Fruit fly (Drosophila melanogaster) whole organism, embryonic: ENCODE data around the gene CG7702.

Source experiments
- Ada2b ChIP-seq: fragments of 200-800 bp; sonication (Bioruptor generic); IDR thresholded peaks from 2 replicates; pipeline ENCODE4 v1.3.6; 2022; ENCODE audit warnings: missing biosample characterization, missing genetic modification characterization
- Asciz ChIP-seq: fragments of 200-800 bp; sonication (Bioruptor generic); optimal IDR thresholded peaks from 2 replicates; lab custom pipeline; 2017; ENCODE audit warnings: missing biosample characterization, mild to moderate bottlenecking, missing genetic modification characterization, missing genetic modification reagents
- Atf3 ChIP-seq: fragments of 200-800 bp; sonication (Bioruptor generic); optimal IDR thresholded peaks from 3 replicates; lab custom pipeline; 2016; ENCODE audit warnings: missing biosample characterization, missing genetic modification characterization
- Bteb2 ChIP-seq: fragments of 200-800 bp; sonication (Bioruptor generic); optimal IDR thresholded peaks from 2 replicates; lab custom pipeline; 2016; ENCODE audit warnings: missing biosample characterization, missing genetic modification characterization
- CG11093 ChIP-seq: fragments of 200-800 bp; sonication (Bioruptor generic); IDR thresholded peaks from 3 replicates; pipeline ENCODE4 v1.3.6; 2022; ENCODE audit warnings: missing biosample characterization, missing genetic modification characterization
- CG11247 ChIP-seq: fragments of 200-800 bp; sonication (Bioruptor generic); IDR thresholded peaks from 2 replicates; pipeline ENCODE4 v1.3.6; 2022; ENCODE audit warnings: missing biosample characterization, missing genetic modification characterization
- CG12659 ChIP-seq: fragments of 200-800 bp; sonication (Bioruptor generic); optimal IDR thresholded peaks from 3 replicates; lab custom pipeline; 2017; ENCODE audit warnings: mild to moderate bottlenecking, missing biosample characterization, missing genetic modification reagents, missing genetic modification characterization
- CG12744 ChIP-seq: fragments of 200-800 bp; sonication (Bioruptor generic); optimal IDR thresholded peaks from 2 replicates; lab custom pipeline; 2016; ENCODE audit warnings: missing biosample characterization, missing genetic modification characterization
- CG15601 ChIP-seq: fragments of 200-800 bp; sonication (Bioruptor generic); optimal IDR thresholded peaks from 3 replicates; lab custom pipeline; 2019; ENCODE audit warnings: missing biosample characterization, mild to moderate bottlenecking, missing genetic modification characterization, moderate library complexity
- CG17802 ChIP-seq: fragments of 200-800 bp; sonication (Bioruptor generic); optimal IDR thresholded peaks from 2 replicates; lab custom pipeline; 2018; ENCODE audit warnings: missing biosample characterization, mild to moderate bottlenecking, missing genetic modification characterization, moderate library complexity
- CG1832 ChIP-seq: fragments of 200-800 bp; sonication (Bioruptor generic); optimal IDR thresholded peaks from 2 replicates; lab custom pipeline; 2017; ENCODE audit warnings: missing biosample characterization, mild to moderate bottlenecking, missing genetic modification characterization, inconsistent platforms
- CG2129 ChIP-seq: fragments of 200-800 bp; sonication (Bioruptor generic); IDR thresholded peaks from 2 replicates; pipeline ENCODE4 v1.3.6; 2022; ENCODE audit warnings: missing biosample characterization, missing genetic modification characterization; ENCODE audit not compliant: partially characterized antibody
- CG2875 ChIP-seq: fragments of 200-800 bp; sonication (Bioruptor generic); optimal IDR thresholded peaks from 2 replicates; lab custom pipeline; 2017; ENCODE audit warnings: missing biosample characterization, mild to moderate bottlenecking, missing genetic modification characterization, missing genetic modification reagents
- CG34376 ChIP-seq: fragments of 200-800 bp; sonication (Bioruptor generic); optimal IDR thresholded peaks from 2 replicates; lab custom pipeline; 2018; ENCODE audit warnings: missing biosample characterization, mild to moderate bottlenecking, missing genetic modification characterization
- CG7372 ChIP-seq: fragments of 200-800 bp; sonication (Bioruptor generic); IDR thresholded peaks from 2 replicates; pipeline ENCODE4 v1.3.6; 2022; ENCODE audit warnings: missing biosample characterization, missing genetic modification characterization
- CG7839 ChIP-seq: fragments of 200-800 bp; sonication (Bioruptor generic); optimal IDR thresholded peaks from 3 replicates; lab custom pipeline; 2018; ENCODE audit warnings: missing biosample characterization, mild to moderate bottlenecking, missing genetic modification characterization, moderate library complexity
- CG8478 ChIP-seq: fragments of >200 bp; optimal IDR thresholded peaks from 2 replicates; lab custom pipeline; 2018
- CG8924 ChIP-seq: fragments of 200-800 bp; optimal IDR thresholded peaks from 3 replicates; lab custom pipeline; 2019; ENCODE audit warnings: missing biosample characterization, mild to moderate bottlenecking, missing genetic modification characterization, moderate library complexity
- CG8944 ChIP-seq: fragments of 200-800 bp; sonication (Bioruptor generic); optimal IDR thresholded peaks from 3 replicates; lab custom pipeline; 2016; ENCODE audit warnings: missing biosample characterization, missing genetic modification characterization
- CG9817 ChIP-seq: fragments of 200-800 bp; sonication (Bioruptor generic); optimal IDR thresholded peaks from 2 replicates; lab custom pipeline; 2018; ENCODE audit warnings: missing biosample characterization, mild to moderate bottlenecking, missing genetic modification characterization, moderate library complexity
- CkIIα-i1 ChIP-seq: fragments of 200-800 bp; sonication (Bioruptor generic); IDR thresholded peaks from 2 replicates; pipeline ENCODE4 v1.3.6; 2022; ENCODE audit warnings: missing biosample characterization, missing genetic modification characterization
- Dek ChIP-seq: fragments of 200-800 bp; sonication (Bioruptor generic); optimal IDR thresholded peaks from 3 replicates; lab custom pipeline; 2019; ENCODE audit warnings: missing biosample characterization, mild to moderate bottlenecking, missing genetic modification characterization, moderate library complexity
- Drgx ChIP-seq: fragments of 200-800 bp; sonication (Bioruptor generic); IDR thresholded peaks from 2 replicates; pipeline ENCODE4 v1.3.6; 2022; ENCODE audit warnings: missing biosample characterization, missing genetic modification characterization
- Fer1 ChIP-seq: fragments of 200-800 bp; sonication (Bioruptor generic); optimal IDR thresholded peaks from 2 replicates; lab custom pipeline; 2017; ENCODE audit warnings: missing biosample characterization, mild to moderate bottlenecking, missing genetic modification characterization
- HmgZ ChIP-seq: fragments of 200-800 bp; sonication (Bioruptor generic); optimal IDR thresholded peaks from 2 replicates; lab custom pipeline; 2018; ENCODE audit warnings: missing biosample characterization, mild to moderate bottlenecking, missing genetic modification characterization
- Hmx ChIP-seq: fragments of 200-800 bp; sonication (Bioruptor generic); optimal IDR thresholded peaks from 2 replicates; lab custom pipeline; 2016; ENCODE audit warnings: missing biosample characterization, missing genetic modification characterization
- Lim3 ChIP-seq: fragments of 200-800 bp; sonication (Bioruptor generic); IDR thresholded peaks from 2 replicates; pipeline ENCODE4 v1.3.6; 2022; ENCODE audit warnings: missing biosample characterization, missing genetic modification characterization
- Lpt ChIP-seq: fragments of >200 bp; optimal IDR thresholded peaks from 2 replicates; lab custom pipeline; 2018; ENCODE audit warnings: missing biosample characterization, missing genetic modification characterization
- Max ChIP-seq: fragments of 200-800 bp; sonication (Bioruptor generic); optimal IDR thresholded peaks from 2 replicates; lab custom pipeline; 2016; ENCODE audit warnings: missing biosample characterization, mild to moderate bottlenecking, missing genetic modification characterization
- Sin3A ChIP-seq: fragments of >200 bp; optimal IDR thresholded peaks from 2 replicates; lab custom pipeline; 2018
- Spps ChIP-seq: fragments of 200-800 bp; sonication (Bioruptor generic); optimal IDR thresholded peaks from 2 replicates; lab custom pipeline; 2018; ENCODE audit warnings: missing biosample characterization, mild to moderate bottlenecking, missing genetic modification characterization
- Ssrp ChIP-seq: fragments of 200-800 bp; sonication (Bioruptor generic); optimal IDR thresholded peaks from 2 replicates; lab custom pipeline; 2018; ENCODE audit warnings: missing biosample characterization, mild to moderate bottlenecking, missing genetic modification characterization, moderate library complexity
- Tbp ChIP-seq: fragments of >200 bp; optimal IDR thresholded peaks from 2 replicates; lab custom pipeline; 2018; ENCODE audit warnings: missing biosample characterization, missing genetic modification characterization
- ab ChIP-seq: fragments of 200-800 bp; sonication (Bioruptor generic); optimal IDR thresholded peaks from 2 replicates; lab custom pipeline; 2016; ENCODE audit warnings: missing biosample characterization, missing genetic modification characterization
- ara ChIP-seq: fragments of 200-800 bp; sonication (Bioruptor generic); IDR thresholded peaks from 2 replicates; pipeline ENCODE4 v1.3.6; 2022; ENCODE audit warnings: missing biosample characterization, missing genetic modification characterization
- btn ChIP-seq: fragments of 200-800 bp; sonication (Bioruptor generic); optimal IDR thresholded peaks from 2 replicates; lab custom pipeline; 2016; ENCODE audit warnings: missing biosample characterization, missing genetic modification characterization
- dysf ChIP-seq: fragments of 200-800 bp; sonication (Bioruptor generic); IDR thresholded peaks from 3 replicates; pipeline ENCODE4 v1.3.6; 2022; ENCODE audit warnings: missing biosample characterization, missing genetic modification characterization
- lab ChIP-seq: fragments of 200-800 bp; sonication (Bioruptor generic); optimal IDR thresholded peaks from 3 replicates; lab custom pipeline; 2017; ENCODE audit warnings: missing biosample characterization, missing genetic modification characterization, mild to moderate bottlenecking, moderate library complexity, missing genetic modification reagents
- mam ChIP-seq: fragments of 200-800 bp; sonication (Bioruptor generic); optimal IDR thresholded peaks from 3 replicates; lab custom pipeline; 2016; ENCODE audit warnings: missing biosample characterization, missing genetic modification characterization
- pum ChIP-seq: fragments of 200-800 bp; sonication (Bioruptor generic); optimal IDR thresholded peaks from 2 replicates; lab custom pipeline; 2016; ENCODE audit warnings: missing biosample characterization, missing genetic modification characterization
- ro ChIP-seq: fragments of 200-800 bp; sonication (Bioruptor generic); IDR thresholded peaks from 2 replicates; pipeline ENCODE4 v1.3.6; 2022; ENCODE audit warnings: missing biosample characterization, missing genetic modification characterization
- run ChIP-seq: fragments of 200-800 bp; sonication (Bioruptor generic); optimal IDR thresholded peaks from 3 replicates; lab custom pipeline; 2018; ENCODE audit warnings: missing biosample characterization, mild to moderate bottlenecking, missing genetic modification characterization
- stwl ChIP-seq: fragments of 200-800 bp; sonication (Bioruptor generic); optimal IDR thresholded peaks from 3 replicates; lab custom pipeline; 2018; ENCODE audit warnings: missing biosample characterization, mild to moderate bottlenecking, missing genetic modification characterization, moderate library complexity
- tio ChIP-seq: fragments of 200-800 bp; sonication (Bioruptor generic); optimal IDR thresholded peaks from 2 replicates; lab custom pipeline; 2017; ENCODE audit warnings: missing biosample characterization, missing genetic modification characterization, inconsistent platforms
- tna ChIP-seq: fragments of 200-800 bp; sonication (Bioruptor generic); IDR thresholded peaks from 2 replicates; pipeline ENCODE4 v1.3.6; 2022; ENCODE audit warnings: missing biosample characterization, missing genetic modification characterization; ENCODE audit not compliant: partially characterized antibody
- toy ChIP-seq: fragments of 200-800 bp; sonication (Bioruptor generic); IDR thresholded peaks from 2 replicates; pipeline ENCODE4 v1.3.6; 2022; ENCODE audit warnings: missing biosample characterization, missing genetic modification characterization
- trem ChIP-seq: fragments of 200-800 bp; optimal IDR thresholded peaks from 3 replicates; lab custom pipeline; 2019; ENCODE audit warnings: missing biosample characterization, mild to moderate bottlenecking, missing genetic modification characterization, moderate library complexity
- ttk ChIP-seq: fragments of 200-800 bp; sonication (Bioruptor generic); IDR thresholded peaks from 2 replicates; pipeline ENCODE4 v2.1.2; 2022; ENCODE audit warnings: missing biosample characterization, missing genetic modification characterization
- vnd ChIP-seq: fragments of 200-800 bp; sonication (Bioruptor generic); IDR thresholded peaks from 3 replicates; pipeline ENCODE4 v1.3.6; 2022; ENCODE audit warnings: missing biosample characterization, missing genetic modification characterization; ENCODE audit not compliant: partially characterized antibody
- wor ChIP-seq: fragments of 200-800 bp; sonication (Bioruptor generic); IDR thresholded peaks from 2 replicates; pipeline ENCODE4 v1.3.6; 2022; ENCODE audit warnings: missing biosample characterization, missing genetic modification characterization

CG7702 gene

dm6 chr3R:18658945-18659642 is 10.1 kb upstream of the CG7702 start, which contains the start of the genes CG31224 and CstF64 (continued):
- TF ChIP-seq Dek (tag; lab: Kevin White, UChicago) (no peak), CG1832 (GFP tag; lab: Kevin White, UChicago) (peak; percentile 48), Sin3A (lab: Kevin White, UChicago) (peak; percentile 76), Drgx (GFP tag; lab: Robert Waterston, UW) (peak; percentile 63), pum (GFP tag; lab: Kevin White, UChicago) (peak; percentile 88), CkIIα-i1 (no peak), tna (0 out of 2 replicates have a peak, but pooled peaks have one; percentile 33), lab (GFP tag; lab: Kevin White, UChicago) (peak; percentile 90), HmgZ (tag; lab: Kevin White, UChicago) (peak; percentile 79), CG8478 (lab: Kevin White, UChicago) (peak; percentile 82), CG11247 (GFP tag; lab: Robert Waterston, UW) (peak; percentile 80), CG12659 (GFP tag; lab: Kevin White, UChicago) (peak; percentile 90), CG12744 (GFP tag; lab: Kevin White, UChicago) (peak; percentile 81), Ssrp (peak; percentile 80), dysf (peak; percentile 80), Bteb2 (peak; percentile 88), Fer1 (GFP tag; lab: Kevin White, UChicago) (peak; percentile 84), Tbp (no peak), CG8944 (GFP tag; lab: Kevin White, UChicago) (peak; percentile 90), CG7372 (GFP tag; lab: Robert Waterston, UW) (peak; percentile 73), trem (tag; lab: Kevin White, UChicago) (peak; percentile 78), Ada2b (peak; percentile 76), wor (GFP tag; lab: Robert Waterston, UW) (peak; percentile 71), vnd (no peak), CG2129 (no peak), ara (peak; percentile 79), CG15601 (tag; lab: Kevin White, UChicago) (peak; percentile 74), CG2875 (peak; percentile 67), Lim3 (GFP tag; lab: Robert Waterston, UW) (no peak), CG11093 (GFP tag; lab: Robert Waterston, UW) (peak; percentile 73; the same call in 2 of the 3 replicates), CG17802 (tag; lab: Kevin White, UChicago) (peak; percentile 28), stwl (tag; lab: Kevin White, UChicago) (peak; percentile 68), ro (GFP tag; lab: Robert Waterston, UW) (peak; percentile 68), Asciz (peak; percentile 37), btn (GFP tag; lab: Kevin White, UChicago) (peak; percentile 79), CG34376 (GFP tag; lab: Kevin White, UChicago) (peak; percentile 76), run (tag; lab: Kevin White, UChicago) (peak; percentile 53), Lpt (GFP tag; lab: Kevin White, UChicago) (no peak), ab (GFP tag; lab: Kevin White, UChicago) (peak; percentile 1), Hmx (GFP tag; lab: Kevin White, UChicago) (peak; percentile 64), Spps (tag; lab: Kevin White, UChicago) (peak; percentile 73), ttk (GFP tag; lab: Robert Waterston, UW) (peak; percentile 82), tio (GFP tag; lab: Kevin White, UChicago) (no peak), Max (GFP tag; lab: Kevin White, UChicago) (peak; percentile 80), CG7839 (tag; lab: Kevin White, UChicago) (no peak), CG8924 (tag; lab: Kevin White, UChicago) (peak; percentile 70), toy (GFP tag; lab: Robert Waterston, UW) (0 out of 2 replicates have a peak, but pooled peaks have one; percentile 25), Atf3 (GFP tag; lab: Kevin White, UChicago) (peak; percentile 82), CG9817 (tag; lab: Kevin White, UChicago) (peak; percentile 85), mam (GFP tag; lab: Kevin White, UChicago) (peak; percentile 93)
